Worm (Caenorhabditis elegans) whole organism, L3 larva: ENCODE results near the gene Y27F2A.6.
"Not testable (repeated sequence)": the region's sequence is repeated elsewhere in the genome, so short reads cannot be mapped to it uniquely, and the experiment has no call there.

Experiments used
- R02D3.7 ChIP-seq: fragments of 150-350 bp; optimal IDR thresholded peaks from 2 replicates; lab custom pipeline; 2014; ENCODE audit warnings: missing biosample characterization, missing genetic modification characterization
- ZK546.5 ChIP-seq: sonication (generic microtip); optimal IDR thresholded peaks from 2 replicates; lab custom pipeline; 2017; ENCODE audit warnings: missing biosample characterization, missing genetic modification characterization
- ceh-16 ChIP-seq: sonication (generic microtip); optimal IDR thresholded peaks from 2 replicates; lab custom pipeline; 2017; ENCODE audit warnings: missing biosample characterization, missing genetic modification characterization
- ceh-82 ChIP-seq: fragments of 150-350 bp; optimal IDR thresholded peaks from 2 replicates; lab custom pipeline; 2014; ENCODE audit warnings: missing biosample characterization, missing genetic modification characterization
- ceh-9 ChIP-seq: sonication (generic microtip); optimal IDR thresholded peaks from 2 replicates; lab custom pipeline; 2018; ENCODE audit warnings: missing biosample characterization, missing genetic modification characterization
- daf-12 ChIP-seq: fragments of 150-350 bp; optimal IDR thresholded peaks from 2 replicates; lab custom pipeline; 2014; ENCODE audit warnings: missing biosample characterization, missing genetic modification reagents, missing genetic modification characterization
- egl-27 ChIP-seq: sonication (generic microtip); optimal IDR thresholded peaks from 4 replicates; lab custom pipeline; 2017; ENCODE audit warnings: missing biosample characterization, missing genetic modification reagents, missing genetic modification characterization
- egl-5 ChIP-seq: fragments of 150-350 bp; optimal IDR thresholded peaks from 2 replicates; lab custom pipeline; 2017; ENCODE audit warnings: missing biosample characterization, missing genetic modification reagents, missing genetic modification characterization, inconsistent platforms
- elt-1 ChIP-seq: fragments of 150-350 bp; optimal IDR thresholded peaks from 2 replicates; lab custom pipeline; 2014; ENCODE audit warnings: missing biosample characterization, missing genetic modification characterization
- eor-1 ChIP-seq, 2 experiments: fragments of 150-350 bp; optimal IDR thresholded peaks; 2 replicates each; lab custom pipeline; 2014 to 2018; ENCODE audit warnings: missing biosample characterization in 2 of 2, missing genetic modification characterization in 2 of 2
- fkh-10 ChIP-seq: sonication (generic microtip); optimal IDR thresholded peaks from 2 replicates; lab custom pipeline; 2017; ENCODE audit warnings: missing biosample characterization, missing genetic modification reagents, missing genetic modification characterization
- fos-1 ChIP-seq: fragments of 150-350 bp; optimal IDR thresholded peaks from 2 replicates; lab custom pipeline; 2014; ENCODE audit warnings: missing biosample characterization, missing genetic modification characterization
- hmg-11 ChIP-seq: sonication (generic microtip); optimal IDR thresholded peaks from 2 replicates; lab custom pipeline; 2016; ENCODE audit warnings: missing genetic modification characterization, missing compliant biosample characterization
- lin-15B ChIP-seq: fragments of 150-350 bp; optimal IDR thresholded peaks from 2 replicates; lab custom pipeline; 2014; ENCODE audit warnings: missing biosample characterization, missing genetic modification characterization
- nfya-1 ChIP-seq: sonication (generic microtip); optimal IDR thresholded peaks from 2 replicates; lab custom pipeline; 2017; ENCODE audit warnings: missing genetic modification characterization, mild to moderate bottlenecking, missing compliant biosample characterization, antibody characterized with exemption, moderate library complexity; ENCODE audit not compliant: insufficient read depth
- nhr-11 ChIP-seq: fragments of 150-350 bp; optimal IDR thresholded peaks from 2 replicates; lab custom pipeline; 2014; ENCODE audit warnings: missing biosample characterization, missing genetic modification characterization
- nhr-12 ChIP-seq: fragments of 150-350 bp; optimal IDR thresholded peaks from 2 replicates; lab custom pipeline; 2014; ENCODE audit warnings: missing biosample characterization, missing genetic modification characterization
- nhr-25 ChIP-seq: sonication (generic microtip); optimal IDR thresholded peaks from 2 replicates; lab custom pipeline; 2017; ENCODE audit warnings: missing biosample characterization, missing genetic modification characterization
- nhr-28 ChIP-seq: fragments of 150-350 bp; optimal IDR thresholded peaks from 2 replicates; lab custom pipeline; 2014; ENCODE audit warnings: missing biosample characterization, missing genetic modification characterization
- nhr-67 ChIP-seq: fragments of 150-350 bp; optimal IDR thresholded peaks from 2 replicates; lab custom pipeline; 2014; ENCODE audit warnings: missing biosample characterization, missing genetic modification characterization
- pqm-1 ChIP-seq: fragments of 150-350 bp; optimal IDR thresholded peaks from 2 replicates; lab custom pipeline; 2017; ENCODE audit warnings: missing biosample characterization, missing genetic modification characterization, inconsistent platforms
- snpc-4 ChIP-seq: fragments of 150-350 bp; optimal IDR thresholded peaks from 2 replicates; lab custom pipeline; 2014; ENCODE audit warnings: missing biosample characterization, missing genetic modification characterization
- unc-39 ChIP-seq: sonication (generic microtip); optimal IDR thresholded peaks from 4 replicates; lab custom pipeline; 2017; ENCODE audit warnings: missing biosample characterization, missing genetic modification characterization
- unc-62 ChIP-seq: fragments of 150-350 bp; sonication (generic microtip); optimal IDR thresholded peaks from 4 replicates; lab custom pipeline; 2014; ENCODE audit warnings: missing biosample characterization, missing genetic modification reagents, missing genetic modification characterization
- zag-1 ChIP-seq: fragments of 150-350 bp; optimal IDR thresholded peaks from 2 replicates; lab custom pipeline; 2014; ENCODE audit warnings: missing biosample characterization, missing genetic modification characterization

Y27F2A.6 gene

DNA sequence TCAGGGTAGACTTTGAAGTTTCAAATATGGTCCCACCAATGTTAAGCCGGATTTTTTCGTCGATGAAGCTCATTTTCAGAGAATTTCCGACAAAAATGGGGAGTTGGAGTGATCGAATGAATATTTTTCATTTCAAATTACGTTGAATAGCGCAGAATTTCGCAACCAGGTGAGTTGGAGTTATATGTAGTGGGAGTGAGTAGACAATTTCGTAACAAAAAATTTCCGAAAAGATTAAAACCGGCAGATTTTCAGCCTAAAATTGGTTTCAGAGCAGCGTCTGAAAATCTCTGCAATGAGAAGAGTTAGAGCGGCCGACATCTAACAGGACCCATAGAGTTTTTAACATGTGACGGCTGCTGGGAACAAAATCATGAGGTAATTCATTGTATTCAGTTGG, 25.5 kb upstream of the Y27F2A.6 start, which contains the start of gene sdz-35:
sdz-35 (minus strand) TSS at position 101 of the 400 bp plus-strand sequence.
- TF ChIP-seq ZK546.5 (tag; lab: Kevin White, UChicago): no peak
- TF ChIP-seq, all 47 proteins: peak for 0

DNA sequence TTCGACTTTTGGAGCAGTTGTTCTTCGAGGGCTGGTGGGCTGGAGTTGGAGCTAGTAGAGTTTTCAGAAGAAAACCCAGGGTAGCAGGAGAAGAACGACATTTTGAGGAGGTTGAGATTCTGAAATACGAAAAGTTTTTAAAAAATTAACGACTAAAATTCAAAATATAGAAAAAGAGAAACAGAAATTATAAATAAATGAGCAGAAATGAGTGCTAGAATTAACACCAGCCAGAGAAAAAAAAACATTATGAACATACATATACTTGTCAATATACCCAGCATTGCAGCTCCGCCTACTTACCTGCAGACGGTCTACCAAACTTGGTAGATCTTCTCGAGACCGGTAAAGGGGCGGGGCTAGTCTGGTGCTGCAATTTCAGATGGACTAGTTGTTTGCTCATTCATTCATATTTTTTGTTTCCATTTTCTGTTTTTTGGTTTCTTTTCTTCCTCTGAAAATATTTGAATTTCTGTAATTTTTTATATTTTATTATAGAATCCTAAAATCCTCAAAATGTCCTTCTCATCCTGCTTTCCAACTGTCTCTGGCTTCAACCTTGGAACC, 23.3 kb upstream of the Y27F2A.6 start, which contains the start of the genes ZC239.20 and ZC239.21:
ZC239.20 (minus strand) TSS at position 101 of the 567 bp plus-strand sequence.
ZC239.21 (plus strand) TSS at position 517 of the 567 bp plus-strand sequence.
- TF ChIP-seq nhr-12 (tag; lab: Kevin White, UChicago) (no peak), nhr-11 (tag; lab: Kevin White, UChicago) (no peak), ceh-16 (tag; lab: Kevin White, UChicago) (no peak), nfya-1 (tag; lab: Kevin White, UChicago) (no peak), eor-1 (tag; optimal IDR thresholded peaks at IDR 0.05; lab: Kevin White, UChicago) (no peak), elt-1 (tag; lab: Kevin White, UChicago) (no peak), snpc-4 (tag; lab: Kevin White, UChicago) (no peak)
- TF ChIP-seq, all 47 proteins: peak for 0

DNA sequence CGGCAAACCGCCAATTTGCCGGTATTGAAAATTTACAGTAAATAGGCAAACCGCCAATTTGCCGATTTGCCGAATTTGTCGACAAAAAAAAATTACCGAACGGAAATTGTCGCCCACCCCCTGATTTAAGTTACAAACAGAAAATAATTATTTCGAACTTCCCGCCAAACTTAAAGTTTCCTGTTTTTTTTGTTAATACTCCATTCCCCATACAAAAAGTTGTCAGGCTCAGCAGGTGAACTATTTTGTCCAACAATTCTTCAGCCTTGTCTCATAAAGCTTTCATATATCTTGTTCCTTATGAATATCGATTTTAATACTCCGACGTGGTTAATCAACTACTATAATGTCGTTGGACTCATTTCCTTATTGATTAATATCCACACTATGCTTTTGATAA, 20.2 kb upstream of the Y27F2A.6 start, which contains the start of gene sri-50:
sri-50 (plus strand) TSS at position 301 of the 400 bp plus-strand sequence.
- TF ChIP-seq fos-1 (tag; lab: Kevin White, UChicago) (no peak), lin-15B (tag; lab: Kevin White, UChicago) (no peak), pqm-1 (no peak), ceh-16 (tag; lab: Kevin White, UChicago) (no peak), fkh-10 (GFP tag; lab: Kevin White, UChicago) (no peak), R02D3.7 (tag; lab: Kevin White, UChicago) (no peak), daf-12 (tag; lab: Kevin White, UChicago) (no peak)

DNA sequence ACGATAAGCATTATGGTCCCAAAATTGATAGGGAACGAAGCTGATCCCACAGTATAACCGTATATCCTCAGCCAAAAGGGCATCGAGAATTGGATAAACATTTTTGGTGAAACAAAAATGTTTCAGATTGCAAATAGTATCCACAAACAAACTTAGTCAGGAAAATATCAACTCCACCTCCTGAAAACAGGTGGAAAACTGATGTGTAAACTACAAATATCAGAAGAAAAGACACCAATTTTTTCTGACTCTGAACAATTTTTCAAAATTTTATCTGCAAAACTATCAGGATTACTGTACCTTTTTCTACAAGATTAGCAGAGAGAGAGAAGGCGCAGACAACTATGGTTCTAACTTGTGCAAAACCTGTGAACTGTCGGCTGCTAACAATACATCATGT, 19.3 kb upstream of the Y27F2A.6 start, which contains the start of gene sri-53:
sri-53 (minus strand) TSS at position 101 of the 400 bp plus-strand sequence.
- no peak for TF ChIP-seq nhr-12 (tag; lab: Kevin White, UChicago)
- no peak for TF ChIP-seq lin-15B (tag; lab: Kevin White, UChicago)
- no peak for TF ChIP-seq zag-1 (tag; lab: Kevin White, UChicago)

DNA sequence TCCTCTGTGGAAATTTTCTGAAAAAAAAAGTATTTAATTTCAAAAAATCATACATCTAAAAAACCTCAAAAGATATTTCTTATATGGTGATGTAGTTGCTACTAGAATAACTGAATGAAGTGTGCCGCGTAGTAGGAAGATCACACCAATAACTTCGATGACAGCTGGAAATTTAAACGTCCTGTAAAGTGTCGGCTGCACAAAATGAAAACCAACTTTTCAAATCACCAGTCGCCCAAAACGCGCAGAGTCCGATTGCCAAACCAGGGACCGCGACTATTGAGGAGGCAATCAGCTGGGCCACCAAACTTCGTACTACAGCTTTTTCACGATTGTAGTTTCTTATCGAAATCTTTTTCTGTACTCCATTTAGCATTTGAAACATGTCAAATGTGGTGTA, 18.0 kb upstream of the Y27F2A.6 start, which contains the start of gene sri-48:
sri-48 (minus strand) TSS at position 101 of the 400 bp plus-strand sequence.
- TF ChIP-seq nhr-12, unc-39, egl-27 (tag; lab: Kevin White, UChicago): not testable (repeated sequence)
- TF ChIP-seq, all 47 proteins: peak for 0; not testable (repeated sequence) for 47

DNA sequence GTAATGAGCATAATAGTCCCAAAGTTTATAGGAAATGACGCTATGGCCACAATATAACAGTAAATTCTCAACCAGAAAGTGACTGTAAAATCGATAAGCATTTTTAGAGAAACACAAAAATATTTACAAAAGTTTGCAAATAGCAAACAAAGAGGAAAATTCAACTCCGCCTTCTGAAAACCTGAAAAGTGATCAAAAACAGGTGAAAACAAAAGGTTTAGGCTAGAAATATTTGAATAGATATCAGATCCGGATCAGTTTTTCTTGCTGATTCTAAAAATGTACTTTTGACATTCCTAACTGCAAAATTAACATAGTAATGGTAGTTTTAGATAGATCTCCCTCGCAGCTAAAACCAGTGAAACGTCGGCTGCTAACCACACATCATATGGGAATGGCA, 15.8 kb upstream of the Y27F2A.6 start, which contains the start of gene sri-51:
sri-51 (minus strand) TSS at position 101 of the 400 bp plus-strand sequence.
- TF ChIP-seq nhr-28 (tag; lab: Kevin White, UChicago): no peak
- no peak for TF ChIP-seq daf-12 (tag; lab: Kevin White, UChicago)
- no peak for TF ChIP-seq nhr-25 (tag; lab: Kevin White, UChicago)
- TF ChIP-seq hmg-11: no peak
- no peak for TF ChIP-seq fkh-10 (GFP tag; lab: Kevin White, UChicago)
- no peak for TF ChIP-seq ceh-82 (tag; lab: Kevin White, UChicago)
- TF ChIP-seq R02D3.7 (tag; lab: Kevin White, UChicago): no peak
- TF ChIP-seq, all 47 proteins: peak for 0

DNA sequence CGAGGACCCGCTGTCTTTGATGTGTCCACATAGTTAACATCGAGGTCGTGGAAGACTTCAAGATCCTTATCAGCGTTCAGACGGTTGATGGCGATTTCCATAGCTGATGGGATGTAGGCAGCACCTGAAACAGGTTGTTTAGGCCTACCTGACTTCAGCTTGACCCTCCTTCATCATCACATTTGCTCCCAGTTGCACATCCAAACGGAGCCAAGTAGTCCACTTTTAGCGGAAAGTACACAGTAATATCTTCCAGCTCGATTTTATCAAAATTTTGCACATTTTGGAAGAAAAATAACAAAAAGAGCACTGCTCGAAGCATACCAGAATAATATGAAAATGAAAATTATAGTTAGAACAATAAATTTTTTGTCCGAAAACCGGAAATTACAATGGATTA, 13.8 kb upstream of the Y27F2A.6 start, which contains the start of gene gcy-15:
gcy-15 (minus strand) TSS at position 101 of the 400 bp plus-strand sequence.
- no peak for TF ChIP-seq nhr-67 (tag; lab: Kevin White, UChicago)
- no peak for TF ChIP-seq snpc-4 (tag; lab: Kevin White, UChicago)
- TF ChIP-seq egl-5: no peak
- no peak for TF ChIP-seq nhr-25 (tag; lab: Kevin White, UChicago)
- no peak for TF ChIP-seq unc-62 (GFP tag; lab: Kevin White, UChicago)
- TF ChIP-seq ceh-82 (tag; lab: Kevin White, UChicago): no peak
- TF ChIP-seq daf-12 (tag; lab: Kevin White, UChicago): no peak
- TF ChIP-seq ceh-9 (tag; lab: Kevin White, UChicago): no peak
